Fruit fly (Drosophila melanogaster): ENCODE results near the gene CG14391.
A peak's percentile ranks its signal among the peaks of the same experiment; 100 is the strongest.

The CG14391 gene

DNA sequence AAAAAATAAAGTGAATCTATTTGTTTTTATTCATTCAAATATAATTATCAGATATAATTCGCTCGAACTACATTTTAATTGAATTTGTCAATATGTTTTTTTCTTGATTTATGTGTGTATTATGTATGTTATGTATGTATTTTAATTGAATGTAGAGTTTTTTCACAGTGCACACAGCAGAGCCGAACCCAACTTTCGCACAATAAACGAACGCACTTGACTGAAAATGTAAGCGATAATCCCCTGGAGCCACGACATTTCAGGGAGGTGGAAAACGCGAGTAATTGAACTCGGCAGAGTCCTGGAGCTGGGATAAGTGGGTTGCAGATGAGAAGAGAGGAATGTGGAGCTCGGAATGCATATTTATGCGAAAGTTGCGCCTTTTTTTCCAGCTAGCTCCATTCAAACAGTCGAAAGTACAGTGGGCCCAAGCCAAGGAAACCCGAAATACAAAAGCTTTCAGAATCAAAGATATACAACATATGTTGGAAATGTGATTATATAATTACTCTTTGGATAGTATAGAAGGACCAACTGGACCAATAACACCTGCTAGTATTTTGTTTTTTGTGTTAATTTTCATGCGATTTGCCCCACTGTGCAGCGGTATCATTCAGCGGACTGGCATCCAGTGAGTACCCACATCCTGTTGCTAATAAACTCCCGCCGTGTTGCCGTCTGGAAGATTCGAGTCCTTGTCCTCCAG lies 33.5 kb upstream of the CG14391 start (continued):
- no peak for TF ChIP-seq CG11085 (GFP tag; IDR thresholded peaks at IDR 0.05)
- no peak for TF ChIP-seq BtbVII (GFP tag; optimal IDR thresholded peaks at IDR 0.05)
- TF ChIP-seq usp (GFP tag; optimal IDR thresholded peaks at IDR 0.05) = no peak
- TF ChIP-seq kah (GFP tag; optimal IDR thresholded peaks at IDR 0.05) = no peak
- no peak for TF ChIP-seq corto (GFP tag; optimal IDR thresholded peaks at IDR 0.05)
- no peak for TF ChIP-seq caup (GFP tag; optimal IDR thresholded peaks at IDR 0.05; ENCODE audit: severe bottlenecking)
- TF ChIP-seq chm (GFP tag; IDR thresholded peaks at IDR 0.05) = no peak
- TF ChIP-seq CG15269 (tag; optimal IDR thresholded peaks at IDR 0.05) = peak; percentile 49
- TF ChIP-seq CG1647 (GFP tag; optimal IDR thresholded peaks at IDR 0.05) = no peak
- no peak for TF ChIP-seq pho (GFP tag; optimal IDR thresholded peaks at IDR 0.05)
- TF ChIP-seq H15 (GFP tag; IDR thresholded peaks at IDR 0.05) = peak; percentile 34; the same call in 1 of the 3 replicates
- TF ChIP-seq Drgx (GFP tag; IDR thresholded peaks at IDR 0.05) = no peak
- no peak for TF ChIP-seq HLHmδ (GFP tag; optimal IDR thresholded peaks at IDR 0.05)
- peak; percentile 10 for TF ChIP-seq fd96Cb (tag; optimal IDR thresholded peaks at IDR 0.05)
- TF ChIP-seq al (GFP tag; IDR thresholded peaks at IDR 0.05) = peak; percentile 17; the same call in 1 of the 2 replicates
- no peak for TF ChIP-seq CG10462 (GFP tag; optimal IDR thresholded peaks at IDR 0.05)
- TF ChIP-seq dysf (GFP tag; IDR thresholded peaks at IDR 0.05) = peak; percentile 54; the same call in 2 of the 3 replicates
- no peak for TF ChIP-seq CG17912 (GFP tag; optimal IDR thresholded peaks at IDR 0.05)
- no peak for TF ChIP-seq Sry-β (GFP tag; optimal IDR thresholded peaks at IDR 0.05)
- TF ChIP-seq CG10321 (GFP tag; IDR thresholded peaks at IDR 0.05) = no peak
- TF ChIP-seq CG13123 (GFP tag; optimal IDR thresholded peaks at IDR 0.05) = no peak
- TF ChIP-seq ssp (GFP tag; IDR thresholded peaks at IDR 0.05) = peak; percentile 19; the same call in 1 of the 2 replicates
- TF ChIP-seq tio (GFP tag; optimal IDR thresholded peaks at IDR 0.05) = no peak
- TF ChIP-seq CG30403 (GFP tag; optimal IDR thresholded peaks at IDR 0.05) = peak; percentile 17
- TF ChIP-seq sd (tag; optimal IDR thresholded peaks at IDR 0.05) = peak; percentile 8
- TF ChIP-seq MESR4 (GFP tag; optimal IDR thresholded peaks at IDR 0.05) = no peak
- no peak for TF ChIP-seq prd (optimal IDR thresholded peaks at IDR 0.05)
- TF ChIP-seq prd (GFP tag; IDR thresholded peaks at IDR 0.05) = peak; percentile 39; the same call in 2 of the 3 replicates
- no peak for TF ChIP-seq oc (tag; optimal IDR thresholded peaks at IDR 0.05)
- peak; percentile 28; the same call in 1 of the 2 replicates for TF ChIP-seq Atf6 (GFP tag; IDR thresholded peaks at IDR 0.05)
- TF ChIP-seq gt (GFP tag; IDR thresholded peaks at IDR 0.05) = no peak
- no peak for TF ChIP-seq ac (GFP tag; optimal IDR thresholded peaks at IDR 0.05)
- TF ChIP-seq Fer3 (tag; optimal IDR thresholded peaks at IDR 0.05) = no peak
- TF ChIP-seq Lpt (GFP tag; optimal IDR thresholded peaks at IDR 0.05) = no peak
- no peak for TF ChIP-seq vnd (GFP tag; IDR thresholded peaks at IDR 0.05; ENCODE audit: partially characterized antibody)
- no peak for TF ChIP-seq HLH4C (GFP tag; IDR thresholded peaks at IDR 0.05; ENCODE audit: partially characterized antibody)
- no peak for TF ChIP-seq pb (GFP tag; optimal IDR thresholded peaks at IDR 0.05)
- TF ChIP-seq Ada2b (GFP tag; IDR thresholded peaks at IDR 0.05) = peak; percentile 31; the same call in 1 of the 2 replicates
- TF ChIP-seq CG10565 (GFP tag; optimal IDR thresholded peaks at IDR 0.05) = no peak
- no peak for TF ChIP-seq CG3065 (GFP tag; optimal IDR thresholded peaks at IDR 0.05)
- no peak for TF ChIP-seq Jarid2 (GFP tag; optimal IDR thresholded peaks at IDR 0.05)
- no peak for TF ChIP-seq amos (GFP tag; IDR thresholded peaks at IDR 0.05; ENCODE audit: partially characterized antibody)
- peak; percentile 44 for TF ChIP-seq slbo (GFP tag; IDR thresholded peaks at IDR 0.05)
- TF ChIP-seq tna (GFP tag; IDR thresholded peaks at IDR 0.05; ENCODE audit: partially characterized antibody) = no peak
- peak; percentile 40 for TF ChIP-seq dmrt99B (tag; optimal IDR thresholded peaks at IDR 0.05)
- TF ChIP-seq CG8089 (GFP tag; optimal IDR thresholded peaks at IDR 0.05) = no peak
- no peak for TF ChIP-seq CG10979 (tag; optimal IDR thresholded peaks at IDR 0.05)
- TF ChIP-seq mirr (GFP tag; optimal IDR thresholded peaks at IDR 0.05) = no peak
- peak; percentile 71 for TF ChIP-seq Med (GFP tag)
- peak; percentile 29; the same call in 1 of the 2 replicates for TF ChIP-seq HLH3B (GFP tag; IDR thresholded peaks at IDR 0.05)
